Worm (Caenorhabditis elegans) whole organism, L3 larva: Measurements from ENCODE around the gene ZK892.3.
A peak's percentile ranks its signal among the peaks of the same experiment; 100 is the strongest.

Experiments
- R02D3.7 ChIP-seq: fragments of 150-350 bp; optimal IDR thresholded peaks from 2 replicates; lab custom pipeline; 2014; ENCODE audit warnings: missing biosample characterization, missing genetic modification characterization
- aly-2 ChIP-seq: fragments of 150-350 bp; optimal IDR thresholded peaks from 2 replicates; lab custom pipeline; 2014; ENCODE audit warnings: missing biosample characterization, missing genetic modification characterization
- daf-12 ChIP-seq: fragments of 150-350 bp; optimal IDR thresholded peaks from 2 replicates; lab custom pipeline; 2014; ENCODE audit warnings: missing biosample characterization, missing genetic modification reagents, missing genetic modification characterization
- egl-5 ChIP-seq: fragments of 150-350 bp; optimal IDR thresholded peaks from 2 replicates; lab custom pipeline; 2017; ENCODE audit warnings: missing biosample characterization, missing genetic modification reagents, missing genetic modification characterization, inconsistent platforms
- elt-2 ChIP-seq: sonication (generic microtip); optimal IDR thresholded peaks from 2 replicates; lab custom pipeline; 2016; ENCODE audit warnings: missing genetic modification reagents, mild to moderate bottlenecking, missing genetic modification characterization, missing compliant biosample characterization
- eor-1 ChIP-seq, 2 experiments: fragments of 150-350 bp; optimal IDR thresholded peaks; 2 replicates each; lab custom pipeline; 2014 to 2018; ENCODE audit warnings: missing biosample characterization in 2 of 2, missing genetic modification characterization in 2 of 2
- fkh-10 ChIP-seq: sonication (generic microtip); optimal IDR thresholded peaks from 2 replicates; lab custom pipeline; 2017; ENCODE audit warnings: missing biosample characterization, missing genetic modification reagents, missing genetic modification characterization
- fos-1 ChIP-seq: fragments of 150-350 bp; optimal IDR thresholded peaks from 2 replicates; lab custom pipeline; 2014; ENCODE audit warnings: missing biosample characterization, missing genetic modification characterization
- jun-1 ChIP-seq: fragments of 150-350 bp; optimal IDR thresholded peaks from 2 replicates; lab custom pipeline; 2014; ENCODE audit warnings: missing biosample characterization, missing genetic modification reagents, missing genetic modification characterization
- lin-15B ChIP-seq: fragments of 150-350 bp; optimal IDR thresholded peaks from 2 replicates; lab custom pipeline; 2014; ENCODE audit warnings: missing biosample characterization, missing genetic modification characterization
- lin-39 ChIP-seq: fragments of 150-350 bp; optimal IDR thresholded peaks from 2 replicates; lab custom pipeline; 2018; ENCODE audit warnings: missing biosample characterization, missing genetic modification reagents, missing genetic modification characterization
- lsy-12 ChIP-seq: sonication (generic microtip); optimal IDR thresholded peaks from 2 replicates; lab custom pipeline; 2016; ENCODE audit warnings: mild to moderate bottlenecking, missing genetic modification characterization, missing compliant biosample characterization
- mdl-1 ChIP-seq: fragments of 150-350 bp; optimal IDR thresholded peaks from 2 replicates; lab custom pipeline; 2014; ENCODE audit warnings: missing biosample characterization, missing genetic modification characterization
- nfya-1 ChIP-seq: sonication (generic microtip); optimal IDR thresholded peaks from 2 replicates; lab custom pipeline; 2017; ENCODE audit warnings: missing genetic modification characterization, mild to moderate bottlenecking, missing compliant biosample characterization, antibody characterized with exemption, moderate library complexity; ENCODE audit not compliant: insufficient read depth
- nhr-11 ChIP-seq: fragments of 150-350 bp; optimal IDR thresholded peaks from 2 replicates; lab custom pipeline; 2014; ENCODE audit warnings: missing biosample characterization, missing genetic modification characterization
- nhr-12 ChIP-seq: fragments of 150-350 bp; optimal IDR thresholded peaks from 2 replicates; lab custom pipeline; 2014; ENCODE audit warnings: missing biosample characterization, missing genetic modification characterization
- nhr-23 ChIP-seq: fragments of 150-350 bp; optimal IDR thresholded peaks from 2 replicates; lab custom pipeline; 2014; ENCODE audit warnings: missing biosample characterization, missing genetic modification reagents, missing genetic modification characterization
- nhr-237 ChIP-seq: fragments of 150-350 bp; optimal IDR thresholded peaks from 2 replicates; lab custom pipeline; 2014; ENCODE audit warnings: missing biosample characterization, missing genetic modification characterization
- nhr-25 ChIP-seq: sonication (generic microtip); optimal IDR thresholded peaks from 2 replicates; lab custom pipeline; 2017; ENCODE audit warnings: missing biosample characterization, missing genetic modification characterization
- nhr-67 ChIP-seq: fragments of 150-350 bp; optimal IDR thresholded peaks from 2 replicates; lab custom pipeline; 2014; ENCODE audit warnings: missing biosample characterization, missing genetic modification characterization
- nhr-76 ChIP-seq: fragments of 150-350 bp; sonication (generic microtip); optimal IDR thresholded peaks from 5 replicates; lab custom pipeline; 2014; ENCODE audit warnings: missing biosample characterization, missing genetic modification characterization
- nhr-77 ChIP-seq: fragments of 150-350 bp; optimal IDR thresholded peaks from 2 replicates; lab custom pipeline; 2014; ENCODE audit warnings: missing biosample characterization, missing genetic modification characterization
- pha-4 ChIP-seq: fragments of 150-350 bp; optimal IDR thresholded peaks from 2 replicates; lab custom pipeline; 2014; ENCODE audit warnings: missing biosample characterization, missing genetic modification reagents, missing genetic modification characterization
- pqm-1 ChIP-seq: fragments of 150-350 bp; optimal IDR thresholded peaks from 2 replicates; lab custom pipeline; 2017; ENCODE audit warnings: missing biosample characterization, missing genetic modification characterization, inconsistent platforms
- sea-2 ChIP-seq: fragments of 150-350 bp; sonication (generic microtip); optimal IDR thresholded peaks from 4 replicates; lab custom pipeline; 2014; ENCODE audit warnings: missing biosample characterization, missing genetic modification reagents, missing genetic modification characterization
- skn-1 ChIP-seq: fragments of 150-350 bp; optimal IDR thresholded peaks from 2 replicates; lab custom pipeline; 2014; ENCODE audit warnings: missing biosample characterization, missing genetic modification characterization
- snpc-4 ChIP-seq: fragments of 150-350 bp; optimal IDR thresholded peaks from 2 replicates; lab custom pipeline; 2014; ENCODE audit warnings: missing biosample characterization, missing genetic modification characterization
- tbx-2 ChIP-seq: sonication (generic microtip); optimal IDR thresholded peaks from 2 replicates; lab custom pipeline; 2016; ENCODE audit warnings: mild to moderate bottlenecking, missing genetic modification characterization, missing compliant biosample characterization
- unc-39 ChIP-seq: sonication (generic microtip); optimal IDR thresholded peaks from 4 replicates; lab custom pipeline; 2017; ENCODE audit warnings: missing biosample characterization, missing genetic modification characterization
- zag-1 ChIP-seq: fragments of 150-350 bp; optimal IDR thresholded peaks from 2 replicates; lab custom pipeline; 2014; ENCODE audit warnings: missing biosample characterization, missing genetic modification characterization
- ztf-11 ChIP-seq: fragments of 150-350 bp; optimal IDR thresholded peaks from 2 replicates; lab custom pipeline; 2014; ENCODE audit warnings: missing biosample characterization, missing genetic modification characterization

Gene ZK892.3

DNA sequence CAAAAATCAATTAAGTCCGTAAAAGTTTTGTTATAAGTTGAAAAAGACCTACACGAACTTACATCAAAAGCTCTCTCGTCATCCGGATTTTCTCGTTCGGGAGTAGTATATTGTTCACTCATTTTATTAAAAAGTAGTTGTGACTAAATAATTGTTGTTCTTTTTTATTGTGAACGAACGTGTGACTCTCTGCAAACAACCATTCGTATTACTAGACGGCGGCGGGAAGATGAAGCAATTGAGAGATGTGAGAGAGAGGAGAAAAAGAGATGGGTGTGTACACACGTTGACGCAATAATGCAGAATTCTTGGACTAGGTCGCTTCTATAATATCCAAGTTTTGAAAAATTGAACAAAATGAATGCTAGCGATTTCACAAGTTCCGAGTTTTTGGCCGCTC is 43.3 kb downstream of the ZK892.3 start, which contains the start of the genes F52H3.11 and bath-38:
Gene F52H3.11, minus strand, starts transcription at position 203 of the 400 bp plus-strand sequence.
Gene bath-38, minus strand, starts transcription at position 310 of the 400 bp plus-strand sequence.
- TF ChIP-seq nfya-1 (tag; lab: Kevin White, UChicago) = peak; percentile 55
- TF ChIP-seq lin-15B (tag; lab: Kevin White, UChicago) = peak; percentile 16
- TF ChIP-seq sea-2 (GFP tag; lab: Kevin White, UChicago) = no peak
- TF ChIP-seq fos-1 = no peak
- TF ChIP-seq R02D3.7 = no peak
- peak; percentile 24 for TF ChIP-seq elt-2 (tag; lab: Kevin White, UChicago)
- TF ChIP-seq snpc-4 (tag; lab: Kevin White, UChicago) = peak; percentile 66
- TF ChIP-seq pha-4 = peak; percentile 89
- peak; percentile 34 for TF ChIP-seq nhr-25 (tag; lab: Kevin White, UChicago)
- peak; percentile 49 for TF ChIP-seq egl-5 (tag; lab: Kevin White, UChicago)
- TF ChIP-seq lin-39 = peak; percentile 21
- no peak for TF ChIP-seq unc-39 (tag; lab: Kevin White, UChicago)

DNA sequence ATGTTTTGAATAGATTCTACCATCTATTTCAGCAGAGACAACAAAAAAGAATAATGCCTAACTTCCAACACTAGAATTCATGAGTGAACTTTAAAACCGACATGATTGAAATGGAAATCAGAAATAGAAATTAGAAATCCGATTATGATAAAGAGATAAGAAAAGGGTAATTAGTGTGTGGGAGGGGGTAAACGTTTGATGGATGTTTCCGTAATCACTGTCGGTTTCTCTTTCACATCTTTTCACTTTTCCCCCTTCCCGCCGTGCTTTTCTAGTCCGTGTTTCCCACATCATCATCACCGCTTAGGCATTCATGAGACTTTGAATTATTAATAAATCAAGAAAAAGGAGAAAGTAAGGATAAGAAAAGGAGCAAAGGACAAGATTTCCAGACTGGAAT is 44.0 kb downstream of the ZK892.3 start:
- TF ChIP-seq ztf-11 (tag; lab: Kevin White, UChicago) (no peak), elt-2 (tag; lab: Kevin White, UChicago) (no peak), tbx-2 (tag; lab: Kevin White, UChicago) (no peak), fkh-10 (GFP tag; lab: Kevin White, UChicago) (no peak), nhr-25 (tag; lab: Kevin White, UChicago) (no peak), lsy-12 (tag; lab: Kevin White, UChicago) (no peak), fos-1 (no peak), R02D3.7 (no peak), zag-1 (tag; lab: Kevin White, UChicago) (no peak), jun-1 (no peak), pqm-1 (tag; lab: Kevin White, UChicago) (no peak), nhr-11 (tag; lab: Kevin White, UChicago) (no peak), sea-2 (GFP tag; lab: Kevin White, UChicago) (no peak), nhr-76 (tag; lab: Kevin White, UChicago) (no peak), nhr-67 (tag; lab: Kevin White, UChicago) (no peak), nhr-237 (tag; lab: Kevin White, UChicago) (no peak), nhr-23 (tag; lab: Kevin White, UChicago) (no peak), nhr-12 (tag; lab: Kevin White, UChicago) (no peak), aly-2 (tag; lab: Kevin White, UChicago) (no peak)
- TF ChIP-seq, all 47 proteins: peak for 0

DNA sequence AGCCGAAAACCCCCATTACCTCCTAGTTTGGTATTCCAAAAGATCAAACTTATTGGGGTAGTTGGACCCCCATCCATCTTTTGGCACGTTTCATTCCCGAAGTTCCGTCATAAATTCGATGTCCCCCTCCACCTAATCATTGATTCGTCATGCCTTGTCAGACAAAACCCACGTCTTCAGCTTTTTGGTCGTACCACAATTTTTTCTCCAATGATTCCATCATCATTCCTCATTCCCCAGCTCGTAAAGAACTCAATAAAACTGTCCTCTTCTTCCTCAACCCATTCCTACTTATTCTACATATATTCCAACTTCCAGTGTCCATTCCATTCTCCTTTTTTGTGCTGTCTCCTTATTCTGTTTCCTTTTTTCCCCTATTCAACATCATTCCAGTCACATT is 46.9 kb downstream of the ZK892.3 start, which contains the start of gene flp-4:
Gene flp-4, plus strand, starts transcription at position 301 of the 400 bp plus-strand sequence.
- TF ChIP-seq eor-1 (tag; optimal IDR thresholded peaks at IDR 0.05; lab: Kevin White, UChicago) = no peak
- TF ChIP-seq nhr-76 (tag; lab: Kevin White, UChicago) = no peak
- TF ChIP-seq nhr-77 = no peak
- no peak for TF ChIP-seq pha-4
- TF ChIP-seq daf-12 = no peak
- no peak for TF ChIP-seq nhr-67 (tag; lab: Kevin White, UChicago)
- no peak for TF ChIP-seq elt-2 (tag; lab: Kevin White, UChicago)
- no peak for TF ChIP-seq skn-1
- TF ChIP-seq nhr-237 (tag; lab: Kevin White, UChicago) = no peak
- no peak for TF ChIP-seq mdl-1 (tag; lab: Kevin White, UChicago)
- no peak for TF ChIP-seq nfya-1 (tag; lab: Kevin White, UChicago)

DNA sequence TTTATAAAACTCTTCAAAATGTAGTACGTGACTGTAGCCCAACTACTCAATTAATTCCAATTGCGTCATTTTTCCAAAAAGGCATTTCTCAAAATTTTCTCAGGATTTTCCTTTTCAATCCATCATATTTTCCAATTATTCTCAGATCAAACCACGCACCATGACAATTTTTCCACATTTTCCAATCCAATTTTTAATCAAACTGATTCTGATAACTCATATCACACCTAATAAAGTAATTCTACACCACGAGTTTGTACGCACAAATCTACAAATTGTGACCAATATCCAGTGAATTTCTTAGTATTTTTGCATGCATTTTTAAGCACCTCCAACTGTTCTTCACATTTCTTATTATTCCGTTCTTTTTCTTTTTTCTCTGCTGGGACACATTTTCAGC is 49.8 kb downstream of the ZK892.3 start:
- no peak for TF ChIP-seq skn-1
- peak; percentile 91 for TF ChIP-seq nhr-11 (tag; lab: Kevin White, UChicago)
- no peak for TF ChIP-seq jun-1
- TF ChIP-seq, all 47 proteins: peak for 1
